Fruit fly (Drosophila melanogaster) whole organism, embryonic: ENCODE measurements around the gene UGP.
A peak's percentile ranks its signal among the peaks of the same experiment; 100 is the strongest.

Source experiments
- CG11696 ChIP-seq: fragments of 200-800 bp; sonication (Bioruptor generic); IDR thresholded peaks from 2 replicates; pipeline ENCODE4 v1.3.6; 2022; ENCODE audit warnings: missing biosample characterization, missing genetic modification characterization
- CG11723 ChIP-seq: fragments of 200-800 bp; sonication (Bioruptor generic); optimal IDR thresholded peaks from 2 replicates; lab custom pipeline; 2017; ENCODE audit warnings: missing biosample characterization, mild to moderate bottlenecking, missing genetic modification characterization
- CG13287 ChIP-seq: fragments of 200-800 bp; sonication (Bioruptor generic); IDR thresholded peaks from 2 replicates; pipeline ENCODE4 v1.3.6; 2022; ENCODE audit warnings: missing biosample characterization, missing genetic modification characterization; ENCODE audit not compliant: partially characterized antibody
- CG14710 ChIP-seq: fragments of 200-800 bp; sonication (Bioruptor generic); optimal IDR thresholded peaks from 3 replicates; lab custom pipeline; 2019; ENCODE audit warnings: missing biosample characterization, mild to moderate bottlenecking, missing genetic modification characterization, moderate library complexity
- CG15514 ChIP-seq: fragments of 200-800 bp; sonication (Bioruptor generic); optimal IDR thresholded peaks from 3 replicates; lab custom pipeline; 2017; ENCODE audit warnings: missing biosample characterization, missing genetic modification characterization, mild to moderate bottlenecking, moderate library complexity, missing genetic modification reagents
- CG15601 ChIP-seq: fragments of 200-800 bp; sonication (Bioruptor generic); optimal IDR thresholded peaks from 3 replicates; lab custom pipeline; 2019; ENCODE audit warnings: missing biosample characterization, mild to moderate bottlenecking, missing genetic modification characterization, moderate library complexity
- CG17359 ChIP-seq: fragments of 200-800 bp; sonication (Bioruptor generic); optimal IDR thresholded peaks from 3 replicates; lab custom pipeline; 2018; ENCODE audit warnings: missing biosample characterization, mild to moderate bottlenecking, missing genetic modification characterization, moderate library complexity
- CG17385 ChIP-seq: fragments of 200-800 bp; sonication (Bioruptor generic); optimal IDR thresholded peaks from 3 replicates; lab custom pipeline; 2018; ENCODE audit warnings: missing biosample characterization, mild to moderate bottlenecking, missing genetic modification characterization
- CG1832 ChIP-seq: fragments of 200-800 bp; sonication (Bioruptor generic); optimal IDR thresholded peaks from 2 replicates; lab custom pipeline; 2017; ENCODE audit warnings: missing biosample characterization, mild to moderate bottlenecking, missing genetic modification characterization, inconsistent platforms
- CG32767 ChIP-seq: fragments of 200-800 bp; sonication (Bioruptor generic); IDR thresholded peaks from 2 replicates; pipeline ENCODE4 v1.3.6; 2022; ENCODE audit warnings: missing biosample characterization, missing genetic modification characterization
- CG34224 ChIP-seq: fragments of 200-800 bp; sonication (Bioruptor generic); IDR thresholded peaks from 3 replicates; pipeline ENCODE4 v1.3.6; 2022; ENCODE audit warnings: missing biosample characterization, missing genetic modification characterization; ENCODE audit not compliant: partially characterized antibody
- CG42726 ChIP-seq: fragments of 200-800 bp; sonication (Bioruptor generic); IDR thresholded peaks from 2 replicates; pipeline ENCODE4 v1.3.6; 2022; ENCODE audit warnings: missing biosample characterization, missing genetic modification characterization; ENCODE audit not compliant: partially characterized antibody
- CG5180 ChIP-seq: fragments of 200-800 bp; sonication (Bioruptor generic); optimal IDR thresholded peaks from 3 replicates; lab custom pipeline; 2017; ENCODE audit warnings: missing biosample characterization, missing genetic modification characterization, mild to moderate bottlenecking, moderate library complexity, missing genetic modification reagents
- CG6765 ChIP-seq: fragments of 200-800 bp; sonication (Bioruptor generic); optimal IDR thresholded peaks from 3 replicates; lab custom pipeline; 2017; ENCODE audit warnings: missing biosample characterization, mild to moderate bottlenecking, missing genetic modification characterization
- CG9437 ChIP-seq: fragments of 200-800 bp; sonication (Bioruptor generic); optimal IDR thresholded peaks from 2 replicates; lab custom pipeline; 2018; ENCODE audit warnings: missing biosample characterization, mild to moderate bottlenecking, missing genetic modification characterization
- Dip3 ChIP-seq: fragments of 200-800 bp; sonication (Bioruptor generic); optimal IDR thresholded peaks from 3 replicates; lab custom pipeline; 2016; ENCODE audit warnings: missing biosample characterization, missing genetic modification characterization
- Dp ChIP-seq: fragments of 200-800 bp; sonication (Bioruptor generic); optimal IDR thresholded peaks from 2 replicates; lab custom pipeline; 2018; ENCODE audit warnings: missing biosample characterization, mild to moderate bottlenecking, missing genetic modification characterization, moderate library complexity
- E2f2 ChIP-seq: fragments of 200-800 bp; sonication (Bioruptor generic); IDR thresholded peaks from 2 replicates; pipeline ENCODE4 v1.3.6; 2022; ENCODE audit warnings: missing biosample characterization, missing genetic modification characterization
- Elba2 ChIP-seq: fragments of 200-800 bp; sonication (Bioruptor generic); optimal IDR thresholded peaks from 3 replicates; lab custom pipeline; 2016; ENCODE audit warnings: missing biosample characterization, missing genetic modification characterization
- H2.0 ChIP-seq: fragments of 200-800 bp; sonication (Bioruptor generic); IDR thresholded peaks from 2 replicates; pipeline ENCODE4 v1.3.6; 2022; ENCODE audit warnings: missing biosample characterization, missing genetic modification characterization
- HmgZ ChIP-seq: fragments of 200-800 bp; sonication (Bioruptor generic); optimal IDR thresholded peaks from 2 replicates; lab custom pipeline; 2018; ENCODE audit warnings: missing biosample characterization, mild to moderate bottlenecking, missing genetic modification characterization
- MBD-R2 ChIP-seq: fragments of 200-800 bp; sonication (Bioruptor generic); IDR thresholded peaks from 2 replicates; pipeline ENCODE4 v1.3.6; 2022; ENCODE audit warnings: missing biosample characterization, missing genetic modification characterization
- NC2β ChIP-seq: fragments of 200-800 bp; sonication (Bioruptor generic); optimal IDR thresholded peaks from 2 replicates; lab custom pipeline; 2016; ENCODE audit warnings: missing biosample characterization, missing genetic modification characterization
- Oaz ChIP-seq: fragments of 200-800 bp; sonication (Bioruptor generic); IDR thresholded peaks from 2 replicates; pipeline ENCODE4 v1.3.6; 2022; ENCODE audit warnings: missing biosample characterization, missing genetic modification characterization
- Opbp ChIP-seq: fragments of 200-800 bp; sonication (Bioruptor generic); IDR thresholded peaks from 3 replicates; pipeline ENCODE4 v1.3.6; 2022; ENCODE audit warnings: missing biosample characterization, missing genetic modification characterization; ENCODE audit not compliant: partially characterized antibody
- Pdp1 ChIP-seq, 2 experiments: fragments of 200-800 bp; sonication (Bioruptor generic); optimal IDR thresholded peaks; 3 replicates each; lab custom pipeline; 2016; ENCODE audit warnings: missing biosample characterization in 2 of 2, missing genetic modification characterization in 2 of 2, mild to moderate bottlenecking in 1 of 2, moderate library complexity in 1 of 2
- YL-1 ChIP-seq: fragments of 200-800 bp; sonication (Bioruptor generic); optimal IDR thresholded peaks from 3 replicates; lab custom pipeline; 2017; ENCODE audit warnings: missing biosample characterization, mild to moderate bottlenecking, missing genetic modification characterization
- ato ChIP-seq: fragments of 200-800 bp; sonication (Bioruptor generic); IDR thresholded peaks from 2 replicates; pipeline ENCODE4 v1.3.6; 2022; ENCODE audit warnings: missing biosample characterization, missing genetic modification characterization; ENCODE audit not compliant: partially characterized antibody
- crol ChIP-seq: fragments of 200-800 bp; sonication (Bioruptor generic); IDR thresholded peaks from 2 replicates; pipeline ENCODE4 v1.3.6; 2022; ENCODE audit warnings: missing biosample characterization, missing genetic modification characterization
- crp ChIP-seq, 2 experiments: fragments of 200-800 bp; sonication (Bioruptor generic); optimal IDR thresholded peaks; 2 replicates in 1 of 2; 3 replicates in 1 of 2; lab custom pipeline; 2017; ENCODE audit warnings: missing biosample characterization in 2 of 2, missing genetic modification characterization in 2 of 2, mild to moderate bottlenecking in 1 of 2, moderate library complexity in 1 of 2
- dan ChIP-seq: fragments of 200-800 bp; sonication (Bioruptor generic); IDR thresholded peaks from 2 replicates; pipeline ENCODE4 v1.3.6; 2022; ENCODE audit warnings: missing biosample characterization, missing genetic modification characterization
- fd3F ChIP-seq: fragments of 200-800 bp; sonication (Bioruptor generic); optimal IDR thresholded peaks from 2 replicates; lab custom pipeline; 2018; ENCODE audit warnings: missing biosample characterization, mild to moderate bottlenecking, missing genetic modification characterization, moderate library complexity
- gcm ChIP-seq: fragments of 200-800 bp; sonication (Bioruptor generic); optimal IDR thresholded peaks from 2 replicates; lab custom pipeline; 2019; ENCODE audit warnings: missing biosample characterization, mild to moderate bottlenecking, missing genetic modification characterization, moderate library complexity
- grau ChIP-seq: fragments of 200-800 bp; optimal IDR thresholded peaks from 3 replicates; lab custom pipeline; 2019; ENCODE audit warnings: missing biosample characterization, mild to moderate bottlenecking, missing genetic modification characterization, moderate library complexity
- gsb-n ChIP-seq: fragments of 200-800 bp; sonication (Bioruptor generic); optimal IDR thresholded peaks from 3 replicates; lab custom pipeline; 2018; ENCODE audit warnings: missing biosample characterization, mild to moderate bottlenecking, missing genetic modification characterization
- hbn ChIP-seq: fragments of 200-800 bp; sonication (Bioruptor generic); IDR thresholded peaks from 2 replicates; pipeline ENCODE4 v1.3.6; 2022; ENCODE audit warnings: missing biosample characterization, missing genetic modification characterization; ENCODE audit not compliant: partially characterized antibody
- pita ChIP-seq: fragments of 200-800 bp; sonication (Bioruptor generic); optimal IDR thresholded peaks from 2 replicates; lab custom pipeline; 2017; ENCODE audit warnings: missing biosample characterization, mild to moderate bottlenecking, missing genetic modification characterization
- rib ChIP-seq: fragments of 200-800 bp; sonication (Bioruptor generic); IDR thresholded peaks from 2 replicates; pipeline ENCODE4 v1.3.6; 2022; ENCODE audit warnings: missing biosample characterization, missing genetic modification characterization
- sd ChIP-seq: fragments of 200-800 bp; sonication (Bioruptor generic); optimal IDR thresholded peaks from 3 replicates; lab custom pipeline; 2018; ENCODE audit warnings: missing biosample characterization, mild to moderate bottlenecking, missing genetic modification characterization, moderate library complexity
- wor ChIP-seq: fragments of 200-800 bp; sonication (Bioruptor generic); IDR thresholded peaks from 2 replicates; pipeline ENCODE4 v1.3.6; 2022; ENCODE audit warnings: missing biosample characterization, missing genetic modification characterization
- zen ChIP-seq: fragments of 200-800 bp; sonication (Bioruptor generic); optimal IDR thresholded peaks from 3 replicates; lab custom pipeline; 2018; ENCODE audit warnings: missing biosample characterization, mild to moderate bottlenecking, missing genetic modification characterization, moderate library complexity

UGP gene

DNA sequence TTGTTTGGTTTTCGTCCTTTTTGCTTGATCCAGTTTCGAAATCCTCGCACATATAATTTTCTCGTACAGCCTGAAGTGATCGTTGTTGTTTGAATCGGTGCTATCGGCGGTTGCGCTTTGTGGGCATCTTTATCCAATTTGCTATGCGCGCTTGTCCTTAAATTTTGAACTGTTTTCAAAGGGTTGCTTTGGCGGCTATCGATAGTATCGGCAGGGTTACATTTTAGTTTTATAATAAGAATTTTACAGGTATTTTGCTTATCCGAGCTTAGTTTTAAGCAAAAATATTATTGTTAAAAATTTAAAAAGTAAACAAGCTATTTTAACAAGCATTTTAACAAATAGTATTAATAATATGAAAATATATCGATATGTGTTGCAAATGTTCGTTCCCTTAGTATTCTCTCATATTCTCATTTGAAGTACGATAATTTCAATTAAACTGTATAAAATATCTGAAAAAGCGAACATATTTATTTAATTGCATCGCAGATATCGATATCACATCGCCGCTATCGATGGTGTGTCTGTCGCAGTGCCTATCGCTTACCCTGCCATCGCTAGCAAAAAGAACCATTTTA, 8.2 kb upstream of the UGP start, which contains the start of the genes Klp67A and CG4452 (continued):
- no peak for TF ChIP-seq NC2β (GFP tag; lab: Kevin White, UChicago)
- TF ChIP-seq pita (GFP tag; lab: Kevin White, UChicago) = no peak
- TF ChIP-seq ato (GFP tag; lab: Robert Waterston, UW) = peak; percentile 75
- TF ChIP-seq CG11723 (GFP tag; lab: Kevin White, UChicago) = peak; percentile 16
- TF ChIP-seq YL-1 (GFP tag; lab: Kevin White, UChicago) = peak; percentile 39
- TF ChIP-seq rib (GFP tag; lab: Robert Waterston, UW) = no peak
- TF ChIP-seq CG6765 = no peak
- TF ChIP-seq grau (tag; lab: Kevin White, UChicago) = peak; percentile 51
- no peak for TF ChIP-seq H2.0 (GFP tag; lab: Robert Waterston, UW)
- TF ChIP-seq CG17385 (GFP tag; lab: Kevin White, UChicago) = peak; percentile 5
- peak; percentile 90 for TF ChIP-seq CG14710 (tag; lab: Kevin White, UChicago)
- peak; percentile 11 for TF ChIP-seq fd3F (GFP tag; lab: Kevin White, UChicago)
- peak; percentile 60 for TF ChIP-seq CG15601 (tag; lab: Kevin White, UChicago)
- TF ChIP-seq CG1832 = no peak
- no peak for TF ChIP-seq gcm
- TF ChIP-seq HmgZ = peak; percentile 20
- TF ChIP-seq hbn (GFP tag; lab: Robert Waterston, UW) = peak; percentile 83
- no peak for TF ChIP-seq crol (GFP tag; lab: Robert Waterston, UW)
- TF ChIP-seq, all 482 proteins: peak for 180

DNA sequence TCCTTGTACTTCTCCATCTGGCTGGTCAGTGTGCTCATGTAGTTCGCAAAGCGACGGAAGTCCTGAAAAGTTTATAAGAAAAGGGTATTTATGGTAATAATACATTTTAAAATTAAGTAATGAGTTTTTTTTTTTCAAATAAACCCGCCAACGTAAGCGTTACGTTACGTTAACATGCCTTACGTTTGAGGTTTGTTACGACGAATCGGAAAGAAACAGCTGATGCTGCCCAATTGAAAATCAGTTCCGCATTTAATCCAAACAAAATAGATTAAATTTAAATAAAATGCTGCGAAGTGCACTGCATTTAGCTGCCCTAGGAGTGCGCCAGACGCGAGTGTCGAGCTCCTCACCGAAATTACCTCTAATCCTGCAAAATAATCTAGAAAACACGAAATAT, 5.4 kb upstream of the UGP start, which contains the start of gene mRRF1:
mRRF1 (plus strand) TSS at position 220 of the 400 bp plus-strand sequence.
- peak; percentile 99 for TF ChIP-seq CG9437
- TF ChIP-seq CG13287 (GFP tag; lab: Robert Waterston, UW) = peak; percentile 36; the same call in 1 of the 2 replicates
- no peak for TF ChIP-seq dan (GFP tag; lab: Robert Waterston, UW)
- TF ChIP-seq crp (GFP tag; optimal IDR thresholded peaks at IDR 0.05; lab: Kevin White, UChicago) = peak in 1 of 2 experiments; percentile 80
- peak in 1 of 2 experiments; percentile 66 for TF ChIP-seq Pdp1 (GFP tag; optimal IDR thresholded peaks at IDR 0.05; lab: Kevin White, UChicago)
- no peak for TF ChIP-seq CG42726
- no peak for TF ChIP-seq CG32767
- TF ChIP-seq Oaz = no peak
- no peak for TF ChIP-seq Elba2
- no peak for TF ChIP-seq Dip3 (GFP tag; lab: Kevin White, UChicago)
- TF ChIP-seq CG17359 (tag; lab: Kevin White, UChicago) = peak; percentile 76
- peak; percentile 41; the same call in 1 of the 2 replicates for TF ChIP-seq MBD-R2 (GFP tag; lab: Robert Waterston, UW)
- TF ChIP-seq CG15514 (GFP tag; lab: Kevin White, UChicago) = peak; percentile 40
- TF ChIP-seq Dp (GFP tag; lab: Kevin White, UChicago) = peak; percentile 70
- TF ChIP-seq Opbp (GFP tag; lab: Robert Waterston, UW) = no peak
- TF ChIP-seq sd (tag; lab: Kevin White, UChicago) = no peak
- no peak for TF ChIP-seq zen (tag; lab: Kevin White, UChicago)
- TF ChIP-seq wor (GFP tag; lab: Robert Waterston, UW) = no peak
- TF ChIP-seq CG5180 (GFP tag; lab: Kevin White, UChicago) = no peak
- no peak for TF ChIP-seq CG11696 (GFP tag; lab: Robert Waterston, UW)
- peak; percentile 81 for TF ChIP-seq E2f2 (GFP tag; lab: Robert Waterston, UW)
- peak; percentile 9 for TF ChIP-seq gsb-n (tag; lab: Kevin White, UChicago)
- peak; percentile 35; the same call in 1 of the 3 replicates for TF ChIP-seq CG34224 (GFP tag; lab: Robert Waterston, UW)
